Fruit fly (Drosophila melanogaster): Measurements from ENCODE around the gene meso18E.
A peak's percentile ranks its signal among the peaks of the same experiment; 100 is the strongest.

DNA sequence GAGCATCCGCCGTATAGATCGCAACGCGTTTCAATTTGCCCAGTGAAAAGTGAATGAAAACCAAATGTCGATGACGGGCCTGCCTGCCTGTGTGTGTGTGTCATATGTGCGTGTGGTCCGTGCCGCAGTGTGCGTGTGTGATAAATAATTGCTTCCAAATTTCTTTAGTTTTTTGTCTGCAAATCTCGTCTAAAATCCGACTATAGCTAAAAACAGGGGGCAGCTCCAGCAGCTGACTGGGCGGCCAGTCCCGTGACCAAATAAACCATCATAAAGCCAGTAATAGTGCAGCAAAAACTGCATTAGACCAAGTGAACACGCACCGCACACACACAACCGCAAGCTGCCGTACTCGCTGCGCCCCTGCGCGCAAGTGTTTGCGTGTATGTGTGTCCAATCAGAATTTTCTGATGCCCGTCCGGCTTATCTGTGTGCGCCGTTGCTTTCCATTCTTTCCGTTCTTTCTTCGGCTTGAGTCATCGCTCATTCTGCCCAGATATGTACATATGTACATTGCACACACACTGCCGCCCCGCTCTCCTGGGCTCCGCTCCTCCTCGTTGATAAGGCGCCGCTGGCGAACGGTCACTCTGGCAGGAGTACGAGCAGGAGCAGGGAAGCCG, 15.5 kb downstream of the meso18E start:
- TF ChIP-seq CG7101 (tag; optimal IDR thresholded peaks at IDR 0.05): peak; percentile 27
- no peak for TF ChIP-seq Mnt (GFP tag; optimal IDR thresholded peaks at IDR 0.05)
- TF ChIP-seq toe (GFP tag; optimal IDR thresholded peaks at IDR 0.05): no peak
- TF ChIP-seq tj (GFP tag; optimal IDR thresholded peaks at IDR 0.05): no peak
- no peak for TF ChIP-seq kay (GFP tag; ENCODE audit: borderline replicate concordance)
- no peak for TF ChIP-seq Clk (GFP tag; optimal IDR thresholded peaks at IDR 0.05)
- peak; percentile 18 for TF ChIP-seq CG1620 (GFP tag; optimal IDR thresholded peaks at IDR 0.05)
- TF ChIP-seq Hr96 (GFP tag; optimal IDR thresholded peaks at IDR 0.05): no peak
- no peak for TF ChIP-seq CG7045 (GFP tag; optimal IDR thresholded peaks at IDR 0.05)
- TF ChIP-seq pad (GFP tag; optimal IDR thresholded peaks at IDR 0.05): peak; percentile 53
- TF ChIP-seq CG14711 (tag; optimal IDR thresholded peaks at IDR 0.05): no peak

All from whole organism, adult.